Worm (Caenorhabditis elegans) whole organism, midembryonic: Measurements from ENCODE around the gene dpy-8.

Experiments used
- T22C8.4 ChIP-seq: fragments of 200-800 bp; sonication (Bioruptor generic); IDR thresholded peaks from 2 replicates; pipeline ENCODE4 v1.3.6; 2022; ENCODE audit warnings: missing genetic modification characterization, missing compliant biosample characterization
- cog-1 ChIP-seq: sonication (generic microtip); optimal IDR thresholded peaks from 2 replicates; lab custom pipeline; 2016; ENCODE audit warnings: missing genetic modification characterization, missing compliant biosample characterization
- flt-1 ChIP-seq: fragments of 200-800 bp; sonication (Bioruptor generic); IDR thresholded peaks from 2 replicates; pipeline ENCODE4 v1.3.6; 2022; ENCODE audit warnings: missing genetic modification characterization, missing compliant biosample characterization
- klf-2 ChIP-seq: fragments of 200-800 bp; sonication (Bioruptor generic); conservative IDR thresholded peaks from 2 replicates; pipeline ENCODE4 v1.3.6; 2022; ENCODE audit warnings: missing genetic modification reagents, missing genetic modification characterization, missing compliant biosample characterization
- med-1 ChIP-seq: sonication (generic microtip); optimal IDR thresholded peaks from 2 replicates; lab custom pipeline; 2017; ENCODE audit warnings: missing genetic modification characterization, mild to moderate bottlenecking, missing compliant biosample characterization, antibody characterized with exemption, missing genetic modification reagents; ENCODE audit not compliant: insufficient read depth
- ref-1 ChIP-seq: fragments of 200-800 bp; sonication (Bioruptor generic); conservative IDR thresholded peaks from 2 replicates; pipeline ENCODE4 v1.3.6; 2022; ENCODE audit warnings: missing genetic modification reagents, missing genetic modification characterization, missing compliant biosample characterization
- tab-1 ChIP-seq: fragments of 200-800 bp; sonication (Bioruptor generic); IDR thresholded peaks from 2 replicates; pipeline ENCODE4 v1.3.6; 2022; ENCODE audit warnings: missing genetic modification characterization, missing compliant biosample characterization
- ztf-23 ChIP-seq: fragments of 200-800 bp; sonication (Bioruptor generic); IDR thresholded peaks from 2 replicates; pipeline ENCODE4 v1.3.6; 2022; ENCODE audit warnings: missing genetic modification reagents, missing genetic modification characterization, missing compliant biosample characterization
- ztf-29 ChIP-seq: fragments of 200-800 bp; sonication (Bioruptor generic); IDR thresholded peaks from 2 replicates; pipeline ENCODE4 v1.3.6; 2022; ENCODE audit warnings: missing genetic modification reagents, missing genetic modification characterization, missing compliant biosample characterization

DNA sequence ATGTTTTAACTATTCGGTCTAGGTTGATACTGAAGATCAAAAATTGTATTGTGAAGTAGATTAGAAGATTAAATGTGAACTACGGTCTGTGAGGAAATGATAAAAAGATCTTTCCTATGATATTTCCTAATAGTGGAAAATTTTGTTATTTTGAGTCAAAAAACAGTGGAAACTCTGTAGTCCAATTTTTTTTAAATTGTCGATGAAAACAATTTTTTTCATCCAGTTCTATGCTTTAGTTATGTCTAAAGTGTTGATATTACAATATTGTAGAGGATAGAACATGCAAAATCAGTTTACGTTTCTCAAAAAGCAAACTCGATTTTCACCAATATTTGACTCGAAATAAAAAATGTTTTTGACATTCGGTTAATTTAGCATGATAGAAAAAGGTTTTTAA is 30.6 kb downstream of the dpy-8 start:
- TF ChIP-seq cog-1 (tag; lab: Kevin White, UChicago) (no peak), med-1 (GFP tag; lab: Kevin White, UChicago) (no peak), flt-1 (no peak), ztf-23 (no peak), klf-2 (GFP tag; lab: Robert Waterston, UW) (no peak), T22C8.4 (no peak), tab-1 (no peak), ztf-29 (GFP tag; lab: Robert Waterston, UW) (no peak), ref-1 (no peak)
